Fruit fly (Drosophila melanogaster) whole organism, prepupa: ENCODE results near the gene CG8034.
A peak's percentile ranks its signal among the peaks of the same experiment; 100 is the strongest.

ENCODE experiments used
- Blimp-1 ChIP-seq: fragments of 200-800 bp; sonication (Bioruptor generic); optimal IDR thresholded peaks from 3 replicates; lab custom pipeline; 2017; ENCODE audit warnings: missing biosample characterization, missing genetic modification characterization, mild to moderate bottlenecking, moderate library complexity, missing genetic modification reagents
- CG10669 ChIP-seq: fragments of 200-800 bp; sonication (Bioruptor generic); optimal IDR thresholded peaks from 3 replicates; lab custom pipeline; 2018; ENCODE audit warnings: missing biosample characterization, mild to moderate bottlenecking, missing genetic modification characterization, moderate library complexity
- CG11294 ChIP-seq: fragments of 200-800 bp; sonication (Bioruptor generic); IDR thresholded peaks from 2 replicates; pipeline ENCODE4 v1.3.6; 2022; ENCODE audit warnings: missing biosample characterization, missing genetic modification characterization
- CG11902 ChIP-seq: fragments of 200-800 bp; sonication (Bioruptor generic); optimal IDR thresholded peaks from 3 replicates; lab custom pipeline; 2016; ENCODE audit warnings: missing biosample characterization, missing genetic modification characterization
- CG15336 ChIP-seq: fragments of 200-800 bp; sonication (Bioruptor generic); IDR thresholded peaks from 2 replicates; pipeline ENCODE4 v1.3.6; 2022; ENCODE audit warnings: missing biosample characterization, missing genetic modification characterization
- CG16779 ChIP-seq: fragments of 200-800 bp; sonication (Bioruptor generic); optimal IDR thresholded peaks from 3 replicates; lab custom pipeline; 2017; ENCODE audit warnings: missing biosample characterization, mild to moderate bottlenecking, missing genetic modification characterization
- CG3032 ChIP-seq: fragments of 200-800 bp; optimal IDR thresholded peaks from 2 replicates; lab custom pipeline; 2019; ENCODE audit warnings: missing biosample characterization, mild to moderate bottlenecking, missing genetic modification characterization, moderate library complexity
- CG31627 ChIP-seq: fragments of 200-800 bp; sonication (Bioruptor generic); optimal IDR thresholded peaks from 3 replicates; lab custom pipeline; 2016; ENCODE audit warnings: missing biosample characterization, missing genetic modification characterization
- CG32006 ChIP-seq: fragments of 200-800 bp; sonication (Bioruptor generic); optimal IDR thresholded peaks from 3 replicates; lab custom pipeline; 2017; ENCODE audit warnings: missing biosample characterization, mild to moderate bottlenecking, missing genetic modification characterization
- CG34406 ChIP-seq: fragments of 200-800 bp; sonication (Bioruptor generic); optimal IDR thresholded peaks from 3 replicates; lab custom pipeline; 2016; ENCODE audit warnings: missing biosample characterization, missing genetic modification characterization
- CG3919 ChIP-seq: fragments of 200-800 bp; sonication (Bioruptor generic); optimal IDR thresholded peaks from 3 replicates; lab custom pipeline; 2016; ENCODE audit warnings: missing biosample characterization, missing genetic modification characterization
- CG4318 ChIP-seq: fragments of 200-800 bp; sonication (Bioruptor generic); optimal IDR thresholded peaks from 3 replicates; lab custom pipeline; 2017; ENCODE audit warnings: missing biosample characterization, mild to moderate bottlenecking, missing genetic modification characterization
- CG6163 ChIP-seq: fragments of 200-800 bp; sonication (Bioruptor generic); IDR thresholded peaks from 3 replicates; pipeline ENCODE4 v1.3.6; 2022; ENCODE audit warnings: missing biosample characterization, missing genetic modification characterization
- CG6276 ChIP-seq: fragments of 200-800 bp; sonication (Bioruptor generic); optimal IDR thresholded peaks from 2 replicates; lab custom pipeline; 2017; ENCODE audit warnings: missing biosample characterization, mild to moderate bottlenecking, missing genetic modification characterization
- CG6792 ChIP-seq: fragments of 200-800 bp; sonication (Bioruptor generic); optimal IDR thresholded peaks from 3 replicates; lab custom pipeline; 2016; ENCODE audit warnings: missing biosample characterization, missing genetic modification characterization
- CG6808 ChIP-seq: fragments of 200-800 bp; sonication (Bioruptor generic); optimal IDR thresholded peaks from 3 replicates; lab custom pipeline; 2017; ENCODE audit warnings: missing biosample characterization, missing genetic modification characterization, mild to moderate bottlenecking, moderate library complexity, missing genetic modification reagents
- CG6854 ChIP-seq: fragments of 200-800 bp; sonication (Bioruptor generic); optimal IDR thresholded peaks from 2 replicates; lab custom pipeline; 2017; ENCODE audit warnings: missing biosample characterization, mild to moderate bottlenecking, missing genetic modification characterization
- CG7368 ChIP-seq: fragments of 200-800 bp; sonication (Bioruptor generic); optimal IDR thresholded peaks from 3 replicates; lab custom pipeline; 2016; ENCODE audit warnings: missing biosample characterization, missing genetic modification characterization
- CG8119 ChIP-seq: fragments of 200-800 bp; sonication (Bioruptor generic); IDR thresholded peaks from 3 replicates; pipeline ENCODE4 v1.3.6; 2022; ENCODE audit warnings: missing biosample characterization, missing genetic modification characterization
- CG8319 ChIP-seq: fragments of 200-800 bp; sonication (Bioruptor generic); optimal IDR thresholded peaks from 3 replicates; lab custom pipeline; 2016; ENCODE audit warnings: missing biosample characterization, missing genetic modification characterization
- CG8632 ChIP-seq: fragments of 200-800 bp; sonication (Bioruptor generic); optimal IDR thresholded peaks from 3 replicates; lab custom pipeline; 2016; ENCODE audit warnings: missing biosample characterization, missing genetic modification characterization
- CG9139 ChIP-seq: fragments of 200-800 bp; sonication (Bioruptor generic); optimal IDR thresholded peaks from 3 replicates; lab custom pipeline; 2017; ENCODE audit warnings: missing biosample characterization, mild to moderate bottlenecking, missing genetic modification characterization
- Eip75B ChIP-seq: fragments of 200-800 bp; sonication (Bioruptor generic); optimal IDR thresholded peaks from 3 replicates; lab custom pipeline; 2016; ENCODE audit warnings: missing biosample characterization, missing genetic modification characterization
- Eip78C ChIP-seq: fragments of 200-800 bp; sonication (Bioruptor generic); peaks from one replicate; lab custom pipeline; 2016; ENCODE audit warnings: missing biosample characterization, missing genetic modification characterization
- Eip93F ChIP-seq: fragments of 200-800 bp; sonication (Bioruptor generic); optimal IDR thresholded peaks from 2 replicates; lab custom pipeline; 2016; ENCODE audit warnings: missing biosample characterization, mild to moderate bottlenecking, missing genetic modification characterization
- Ets21C ChIP-seq: fragments of 200-800 bp; sonication (Bioruptor generic); optimal IDR thresholded peaks from 3 replicates; lab custom pipeline; 2016; ENCODE audit warnings: missing biosample characterization, missing genetic modification characterization
- Gug ChIP-seq: fragments of 200-800 bp; sonication (Bioruptor generic); IDR thresholded peaks from 2 replicates; pipeline ENCODE4 v1.3.6; 2022; ENCODE audit warnings: missing biosample characterization, missing genetic modification characterization
- Hr38 ChIP-seq: sonication (Bioruptor generic); optimal IDR thresholded peaks from 2 replicates; lab custom pipeline; 2016; ENCODE audit warnings: missing biosample characterization, missing genetic modification characterization
- Hr39 ChIP-seq: fragments of 200-800 bp; sonication (Bioruptor generic); optimal IDR thresholded peaks from 2 replicates; lab custom pipeline; 2016; ENCODE audit warnings: missing biosample characterization, missing genetic modification characterization
- Hr4 ChIP-seq: fragments of 200-800 bp; sonication (Bioruptor generic); optimal IDR thresholded peaks from 3 replicates; lab custom pipeline; 2016; ENCODE audit warnings: missing biosample characterization, missing genetic modification characterization
- Lpt ChIP-seq: fragments of 200-800 bp; sonication (Bioruptor generic); optimal IDR thresholded peaks from 3 replicates; lab custom pipeline; 2016; ENCODE audit warnings: missing biosample characterization, missing genetic modification characterization
- Met ChIP-seq: fragments of 200-800 bp; sonication (Bioruptor generic); optimal IDR thresholded peaks from 3 replicates; lab custom pipeline; 2016; ENCODE audit warnings: missing biosample characterization, missing genetic modification characterization
- OdsH ChIP-seq: fragments of 200-800 bp; sonication (Bioruptor generic); optimal IDR thresholded peaks from 3 replicates; lab custom pipeline; 2016; ENCODE audit warnings: missing biosample characterization, missing genetic modification characterization
- Sox102F ChIP-seq: fragments of 200-800 bp; sonication (Bioruptor generic); optimal IDR thresholded peaks from 2 replicates; lab custom pipeline; 2016; ENCODE audit warnings: missing biosample characterization, mild to moderate bottlenecking, missing genetic modification characterization
- Sox14 ChIP-seq: fragments of 200-800 bp; sonication (Bioruptor generic); optimal IDR thresholded peaks from 3 replicates; lab custom pipeline; 2016; ENCODE audit warnings: missing biosample characterization, missing genetic modification characterization
- Sox15 ChIP-seq: fragments of 200-800 bp; sonication (Bioruptor generic); optimal IDR thresholded peaks from 3 replicates; lab custom pipeline; 2016; ENCODE audit warnings: missing biosample characterization, missing genetic modification characterization
- achi ChIP-seq: fragments of 200-800 bp; sonication (Bioruptor generic); optimal IDR thresholded peaks from 3 replicates; lab custom pipeline; 2016; ENCODE audit warnings: missing biosample characterization, missing genetic modification characterization
- cyc ChIP-seq: fragments of 200-800 bp; sonication (Bioruptor generic); optimal IDR thresholded peaks from 3 replicates; lab custom pipeline; 2016; ENCODE audit warnings: missing biosample characterization, missing genetic modification characterization
- dac ChIP-seq: fragments of 200-800 bp; sonication (Bioruptor generic); optimal IDR thresholded peaks from 2 replicates; lab custom pipeline; 2017; ENCODE audit warnings: missing biosample characterization, mild to moderate bottlenecking, missing genetic modification characterization
- dsx ChIP-seq: fragments of 200-800 bp; optimal IDR thresholded peaks from 3 replicates; lab custom pipeline; 2019; ENCODE audit warnings: missing biosample characterization, mild to moderate bottlenecking, missing genetic modification characterization, moderate library complexity; ENCODE audit not compliant: poor library complexity, severe bottlenecking
- eg ChIP-seq: fragments of 200-800 bp; sonication (Bioruptor generic); IDR thresholded peaks from 3 replicates; pipeline ENCODE4 v1.3.6; 2022; ENCODE audit warnings: missing biosample characterization, missing genetic modification characterization
- esn ChIP-seq: fragments of 200-800 bp; sonication (Bioruptor generic); optimal IDR thresholded peaks from 2 replicates; lab custom pipeline; 2016; ENCODE audit warnings: missing biosample characterization, mild to moderate bottlenecking, missing genetic modification characterization, moderate library complexity
- fd59A ChIP-seq: fragments of 200-800 bp; sonication (Bioruptor generic); optimal IDR thresholded peaks from 2 replicates; lab custom pipeline; 2017; ENCODE audit warnings: missing biosample characterization, mild to moderate bottlenecking, missing genetic modification characterization, missing genetic modification reagents
- fd85E ChIP-seq: fragments of 200-800 bp; sonication (Bioruptor generic); optimal IDR thresholded peaks from 3 replicates; lab custom pipeline; 2016; ENCODE audit warnings: missing biosample characterization, missing genetic modification characterization
- fkh ChIP-seq: fragments of 200-800 bp; sonication (Bioruptor generic); optimal IDR thresholded peaks from 3 replicates; lab custom pipeline; 2017; ENCODE audit warnings: missing biosample characterization, mild to moderate bottlenecking, missing genetic modification characterization, moderate library complexity
- lz ChIP-seq: fragments of 200-800 bp; sonication (Bioruptor generic); optimal IDR thresholded peaks from 3 replicates; lab custom pipeline; 2016; ENCODE audit warnings: missing biosample characterization, missing genetic modification characterization
- net ChIP-seq: fragments of 200-800 bp; sonication (Bioruptor generic); optimal IDR thresholded peaks from 3 replicates; lab custom pipeline; 2016; ENCODE audit warnings: missing biosample characterization, missing genetic modification characterization
- pdm3 ChIP-seq: fragments of 200-800 bp; sonication (Bioruptor generic); optimal IDR thresholded peaks from 3 replicates; lab custom pipeline; 2016; ENCODE audit warnings: missing biosample characterization, missing genetic modification characterization
- spab ChIP-seq: fragments of 200-800 bp; sonication (Bioruptor generic); optimal IDR thresholded peaks from 2 replicates; lab custom pipeline; 2017; ENCODE audit warnings: missing biosample characterization, mild to moderate bottlenecking, missing genetic modification characterization, missing genetic modification reagents
- ss ChIP-seq, 2 experiments: fragments of 200-800 bp; sonication (Bioruptor generic); optimal IDR thresholded peaks; 2 replicates in 1 of 2; 3 replicates in 1 of 2; lab custom pipeline; 2017 to 2018; ENCODE audit warnings: mild to moderate bottlenecking in 2 of 2, missing biosample characterization in 2 of 2, missing genetic modification characterization in 2 of 2, moderate library complexity in 1 of 2
- svp ChIP-seq: fragments of 200-800 bp; sonication (Bioruptor generic); peaks from one replicate; lab custom pipeline; 2016; ENCODE audit warnings: missing biosample characterization, missing genetic modification characterization
- topi ChIP-seq: fragments of 200-800 bp; sonication (Bioruptor generic); optimal IDR thresholded peaks from 3 replicates; lab custom pipeline; 2016; ENCODE audit warnings: missing biosample characterization, missing genetic modification characterization
- vri ChIP-seq: fragments of 200-800 bp; sonication (Bioruptor generic); optimal IDR thresholded peaks from 3 replicates; lab custom pipeline; 2016; ENCODE audit warnings: missing biosample characterization, mild to moderate bottlenecking, missing genetic modification characterization

The CG8034 gene

DNA sequence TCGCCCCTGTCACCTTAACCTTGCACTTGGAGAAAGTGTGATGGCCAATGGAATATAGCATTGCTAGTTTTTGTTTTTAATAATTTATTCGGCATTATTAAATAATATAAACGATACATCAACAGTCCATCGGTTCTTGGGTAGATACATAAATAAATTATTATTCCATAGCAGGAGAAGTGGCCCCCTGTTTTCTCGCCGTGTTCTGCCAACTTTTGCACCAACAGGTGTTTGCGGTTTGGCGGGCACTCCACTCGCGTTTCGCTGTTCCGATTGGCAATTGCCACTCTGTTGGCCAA, 25.8 kb upstream of the CG8034 start:
- peak; percentile 95 for TF ChIP-seq eg (GFP tag; lab: Robert Waterston, UW)
- peak; percentile 95 for TF ChIP-seq Eip78C (GFP tag; lab: Kevin White, UChicago)
- TF ChIP-seq CG6854 (GFP tag; lab: Kevin White, UChicago): peak; percentile 78
- TF ChIP-seq Blimp-1 (GFP tag; lab: Kevin White, UChicago): peak; percentile 62
- peak; percentile 87 for TF ChIP-seq CG8632 (GFP tag; lab: Kevin White, UChicago)
- peak; percentile 91 for TF ChIP-seq esn (GFP tag; lab: Kevin White, UChicago)
- peak; percentile 51 for TF ChIP-seq CG9139 (GFP tag; lab: Kevin White, UChicago)
- TF ChIP-seq CG4318: peak; percentile 90
- TF ChIP-seq Eip93F: peak; percentile 80
- peak; percentile 91 for TF ChIP-seq Eip75B (GFP tag; lab: Kevin White, UChicago)
- TF ChIP-seq spab: peak; percentile 65
- TF ChIP-seq fd85E (GFP tag; lab: Kevin White, UChicago): peak; percentile 73
- TF ChIP-seq Met (GFP tag; lab: Kevin White, UChicago): peak; percentile 90
- TF ChIP-seq topi (GFP tag; lab: Kevin White, UChicago): peak; percentile 92
- peak; percentile 91 for TF ChIP-seq achi (GFP tag; lab: Kevin White, UChicago)
- TF ChIP-seq fd59A (GFP tag; lab: Kevin White, UChicago): peak; percentile 68
- TF ChIP-seq CG8119 (GFP tag; lab: Robert Waterston, UW): peak; percentile 95
- peak; percentile 92 for TF ChIP-seq net
- peak; percentile 74 for TF ChIP-seq Ets21C (GFP tag; lab: Kevin White, UChicago)
- peak; percentile 90 for TF ChIP-seq CG3919 (GFP tag; lab: Kevin White, UChicago)
- TF ChIP-seq Hr38 (GFP tag; lab: Kevin White, UChicago): no peak
- TF ChIP-seq OdsH (GFP tag; lab: Kevin White, UChicago): peak; percentile 88
- TF ChIP-seq CG11294 (GFP tag; lab: Robert Waterston, UW): peak; percentile 89
- TF ChIP-seq CG6163: peak; percentile 95
- TF ChIP-seq CG3032 (tag; lab: Kevin White, UChicago): peak; percentile 76
- peak; percentile 79 for TF ChIP-seq CG16779 (tag; lab: Kevin White, UChicago)
- peak; percentile 89 for TF ChIP-seq CG6792 (GFP tag; lab: Kevin White, UChicago)
- peak; percentile 66 for TF ChIP-seq Sox15 (GFP tag; lab: Kevin White, UChicago)
- TF ChIP-seq Hr39 (GFP tag; lab: Kevin White, UChicago): peak; percentile 84
- peak; percentile 70 for TF ChIP-seq CG7368 (GFP tag; lab: Kevin White, UChicago)
- peak; percentile 80 for TF ChIP-seq vri (GFP tag; lab: Kevin White, UChicago)
- peak; percentile 74 for TF ChIP-seq CG11902
- TF ChIP-seq ss (GFP tag; optimal IDR thresholded peaks at IDR 0.05; lab: Kevin White, UChicago): peak; percentile 57 to 70
- peak; percentile 97 for TF ChIP-seq svp
- peak; percentile 91 for TF ChIP-seq CG6276 (GFP tag; lab: Kevin White, UChicago)
- TF ChIP-seq CG8319 (GFP tag; lab: Kevin White, UChicago): peak; percentile 78
- TF ChIP-seq dsx (GFP tag; lab: Kevin White, UChicago): peak; percentile 72
- peak; percentile 91 for TF ChIP-seq Sox14 (GFP tag; lab: Kevin White, UChicago)
- TF ChIP-seq fkh (GFP tag; lab: Kevin White, UChicago): peak; percentile 46
- TF ChIP-seq pdm3: peak; percentile 91
- peak; percentile 84 for TF ChIP-seq CG31627 (GFP tag; lab: Kevin White, UChicago)
- TF ChIP-seq dac (GFP tag; lab: Kevin White, UChicago): peak; percentile 88
- TF ChIP-seq CG10669 (GFP tag; lab: Kevin White, UChicago): peak; percentile 77
- peak; percentile 95 for TF ChIP-seq CG32006 (GFP tag; lab: Kevin White, UChicago)
- peak; percentile 92 for TF ChIP-seq lz (GFP tag; lab: Kevin White, UChicago)
- peak; percentile 88 for TF ChIP-seq CG34406
- TF ChIP-seq Hr4 (GFP tag; lab: Kevin White, UChicago): peak; percentile 95
- TF ChIP-seq Lpt (GFP tag; lab: Kevin White, UChicago): peak; percentile 94
- peak; percentile 92 for TF ChIP-seq Gug
- TF ChIP-seq Sox102F (GFP tag; lab: Kevin White, UChicago): peak; percentile 91
- TF ChIP-seq CG15336 (GFP tag; lab: Robert Waterston, UW): peak; percentile 96
- TF ChIP-seq cyc (GFP tag; lab: Kevin White, UChicago): peak; percentile 82
- TF ChIP-seq CG6808 (GFP tag; lab: Kevin White, UChicago): peak; percentile 66
